Worm (Caenorhabditis elegans): ENCODE results near the gene srxa-15.

DNA sequence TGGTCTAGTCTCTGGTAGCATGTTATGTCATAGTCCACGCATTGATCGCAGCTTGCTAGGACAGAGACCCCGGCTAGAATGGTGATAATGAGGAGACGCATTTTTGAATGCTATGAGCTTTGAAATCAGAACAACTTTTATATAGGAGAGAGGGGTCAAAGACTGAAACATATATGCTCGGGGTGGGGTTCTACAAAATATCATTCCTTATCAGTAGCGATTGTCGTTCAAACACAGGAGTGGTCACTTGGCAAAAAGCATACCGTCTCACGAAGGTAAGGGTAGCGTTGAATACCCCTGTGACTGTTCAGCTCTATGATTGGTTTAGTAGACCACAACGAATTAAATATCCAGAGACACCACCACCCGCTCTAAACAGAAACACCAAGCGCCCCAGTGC, 44.9 kb upstream of the srxa-15 start, which contains the start of gene F46B3.1:
- no peak for TF ChIP-seq ztf-11 (tag; optimal IDR thresholded peaks at IDR 0.05)
- no peak for TF ChIP-seq unc-39 (tag; optimal IDR thresholded peaks at IDR 0.05)
- TF ChIP-seq skn-1 (tag; optimal IDR thresholded peaks at IDR 0.05) = no peak
- TF ChIP-seq snpc-4 (tag; optimal IDR thresholded peaks at IDR 0.05) = no peak
- no peak for TF ChIP-seq lin-13 (GFP tag; optimal IDR thresholded peaks at IDR 0.05)
- no peak for TF ChIP-seq nhr-77 (tag; optimal IDR thresholded peaks at IDR 0.05)
- TF ChIP-seq R02D3.7 (tag; optimal IDR thresholded peaks at IDR 0.05) = no peak

Data from whole organism, L2 larva.